Worm (Caenorhabditis elegans): ENCODE data around the gene mig-38.

Gene mig-38

DNA sequence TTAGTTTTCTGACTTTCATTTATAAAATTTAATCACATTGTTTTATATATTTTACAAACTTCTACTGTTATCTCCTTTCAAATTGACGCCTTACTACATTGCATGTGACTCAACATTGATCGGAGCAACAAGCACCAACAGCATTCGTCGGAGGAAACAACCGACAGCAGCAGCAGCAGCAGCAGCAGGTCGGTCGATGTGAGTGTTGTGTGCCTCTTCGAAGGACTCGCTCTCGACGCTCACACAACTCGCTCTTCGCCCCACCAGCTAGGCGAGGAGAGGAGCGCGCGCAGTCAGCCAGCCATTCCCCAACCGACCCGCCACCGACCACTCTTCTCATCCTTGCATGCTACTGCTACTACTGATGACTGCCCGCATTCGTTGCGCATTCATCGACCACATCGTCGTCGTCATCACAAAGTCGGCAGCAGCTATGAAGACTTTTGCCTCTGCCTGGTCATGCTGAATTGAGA is 10.1 kb upstream of the mig-38 start, which contains the start of gene F12F6.1 (continued):
- 0 out of 2 replicates have a peak, but pooled peaks have one; percentile 9 for TF ChIP-seq B0019.2 (GFP tag; conservative IDR thresholded peaks at IDR 0.05)
- TF ChIP-seq nfya-1 (tag; optimal IDR thresholded peaks at IDR 0.05; ENCODE audit: borderline replicate concordance, insufficient read depth): no peak
- TF ChIP-seq zfh-2 (GFP tag; conservative IDR thresholded peaks at IDR 0.05): peak; percentile 96
- TF ChIP-seq mxl-1 (tag; optimal IDR thresholded peaks at IDR 0.05): no peak
- peak; percentile 61 for TF ChIP-seq F52B5.7 (tag; optimal IDR thresholded peaks at IDR 0.05)
- no peak for TF ChIP-seq pbrm-1 (GFP tag; IDR thresholded peaks at IDR 0.05)
- TF ChIP-seq C17E4.6 (GFP tag; IDR thresholded peaks at IDR 0.05): no peak
- no peak for TF ChIP-seq nhr-179 (tag; optimal IDR thresholded peaks at IDR 0.05)
- TF ChIP-seq rcor-1 (GFP tag; IDR thresholded peaks at IDR 0.05): peak; percentile 70
- no peak for TF ChIP-seq Y53G8AR.9 (GFP tag; conservative IDR thresholded peaks at IDR 0.05)
- 0 out of 2 replicates have a peak, but pooled peaks have one; percentile 36 for TF ChIP-seq hmg-20 (GFP tag; IDR thresholded peaks at IDR 0.05)
- TF ChIP-seq egrh-3 (GFP tag; IDR thresholded peaks at IDR 0.05): peak; percentile 85
- TF ChIP-seq ceh-27 (GFP tag; optimal IDR thresholded peaks at IDR 0.05): no peak
- no peak for TF ChIP-seq zim-3 (tag; optimal IDR thresholded peaks at IDR 0.05)
- 0 out of 2 replicates have a peak, but pooled peaks have one; percentile 16 for TF ChIP-seq F37B4.10 (GFP tag; IDR thresholded peaks at IDR 0.05)
- no peak for TF ChIP-seq ZK185.1 (tag; optimal IDR thresholded peaks at IDR 0.05; ENCODE audit: poor library complexity, severe bottlenecking)
- no peak for TF ChIP-seq gei-17 (GFP tag; optimal IDR thresholded peaks at IDR 0.05)
- TF ChIP-seq tlf-1 (GFP tag; optimal IDR thresholded peaks at IDR 0.05): no peak
- TF ChIP-seq unc-62 (GFP tag; optimal IDR thresholded peaks at IDR 0.05): no peak
- no peak for TF ChIP-seq F57C9.4 (tag; optimal IDR thresholded peaks at IDR 0.05)
- TF ChIP-seq snpc-1.1 (tag; optimal IDR thresholded peaks at IDR 0.05; ENCODE audit: insufficient read depth): no peak
- TF ChIP-seq ztf-26 (tag; optimal IDR thresholded peaks at IDR 0.05): no peak
- TF ChIP-seq Y79H2A.3 (GFP tag; conservative IDR thresholded peaks at IDR 0.05): no peak
- TF ChIP-seq attf-3 (GFP tag; conservative IDR thresholded peaks at IDR 0.05): 0 out of 2 replicates have a peak, but pooled peaks have one; percentile 37
- TF ChIP-seq ceh-58 (GFP tag; IDR thresholded peaks at IDR 0.05): no peak
- no peak for TF ChIP-seq mcd-1 (GFP tag; IDR thresholded peaks at IDR 0.05)
- no peak for TF ChIP-seq dpff-1 (tag; optimal IDR thresholded peaks at IDR 0.05)
- no peak for TF ChIP-seq unc-130 (GFP tag; optimal IDR thresholded peaks at IDR 0.05)
- no peak for TF ChIP-seq him-1 (tag; optimal IDR thresholded peaks at IDR 0.05)
- TF ChIP-seq ztf-25 (GFP tag; IDR thresholded peaks at IDR 0.05): no peak
- no peak for TF ChIP-seq dpl-1 (GFP tag; optimal IDR thresholded peaks at IDR 0.05)
- no peak for TF ChIP-seq ceh-100 (GFP tag; IDR thresholded peaks at IDR 0.05)
- no peak for TF ChIP-seq F23B12.7 (tag; optimal IDR thresholded peaks at IDR 0.05; ENCODE audit: insufficient read depth)
- no peak for TF ChIP-seq F57A8.1 (GFP tag; optimal IDR thresholded peaks at IDR 0.05)
- TF ChIP-seq efl-1 (GFP tag; optimal IDR thresholded peaks at IDR 0.05): no peak
- 0 out of 2 replicates have a peak, but pooled peaks have one; percentile 33 for TF ChIP-seq sea-2 (GFP tag; IDR thresholded peaks at IDR 0.05)
- TF ChIP-seq nhr-80 (tag; optimal IDR thresholded peaks at IDR 0.05): peak; percentile 7
- no peak for TF ChIP-seq T26A5.8 (tag; optimal IDR thresholded peaks at IDR 0.05)
- no peak for TF ChIP-seq cebp-1 (GFP tag; IDR thresholded peaks at IDR 0.05)
- peak; percentile 5 for TF ChIP-seq cebp-1 (tag; optimal IDR thresholded peaks at IDR 0.05)
- 0 out of 2 replicates have a peak, but pooled peaks have one; percentile 23 for TF ChIP-seq attf-6 (GFP tag; IDR thresholded peaks at IDR 0.05)
- TF ChIP-seq hmg-1.2 (GFP tag; IDR thresholded peaks at IDR 0.05): no peak
